Worm (Caenorhabditis elegans) whole organism, young adult: ENCODE results near the gene pak-1.

ENCODE experiments used
- B0019.2 ChIP-seq: fragments of 200-800 bp; sonication (Bioruptor generic); conservative IDR thresholded peaks from 2 replicates; pipeline ENCODE4 v1.3.6; 2022; ENCODE audit warnings: missing genetic modification reagents, missing genetic modification characterization, missing compliant biosample characterization
- D2030.7 ChIP-seq: fragments of 200-800 bp; sonication (Bioruptor generic); IDR thresholded peaks from 2 replicates; pipeline ENCODE4 v1.3.6; 2022; ENCODE audit warnings: missing genetic modification reagents, missing genetic modification characterization, missing compliant biosample characterization
- F10E7.11 ChIP-seq: sonication (generic microtip); optimal IDR thresholded peaks from 2 replicates; lab custom pipeline; 2017; ENCODE audit warnings: mild to moderate bottlenecking, missing genetic modification characterization, moderate library complexity, missing compliant biosample characterization
- F22D6.2 ChIP-seq: sonication (generic microtip); optimal IDR thresholded peaks from 2 replicates; lab custom pipeline; 2016; ENCODE audit warnings: mild to moderate bottlenecking, missing genetic modification characterization, missing compliant biosample characterization
- F33H1.4 ChIP-seq: fragments of 200-800 bp; sonication (Bioruptor generic); IDR thresholded peaks from 2 replicates; pipeline ENCODE4 v1.3.6; 2022; ENCODE audit warnings: missing genetic modification reagents, missing genetic modification characterization, missing compliant biosample characterization
- F37B4.10 ChIP-seq: fragments of 200-800 bp; sonication (Bioruptor generic); IDR thresholded peaks from 2 replicates; pipeline ENCODE4 v1.3.6; 2022; ENCODE audit warnings: missing genetic modification characterization, missing compliant biosample characterization
- F52B5.7 ChIP-seq: sonication (generic microtip); optimal IDR thresholded peaks from 2 replicates; lab custom pipeline; 2016; ENCODE audit warnings: mild to moderate bottlenecking, missing genetic modification characterization, missing compliant biosample characterization
- F55B11.4 ChIP-seq: sonication (generic microtip); optimal IDR thresholded peaks from 2 replicates; lab custom pipeline; 2016; ENCODE audit warnings: missing compliant biosample characterization, missing genetic modification characterization, borderline replicate concordance; ENCODE audit not compliant: insufficient read depth
- K12H6.12 ChIP-seq: fragments of 200-800 bp; sonication (Bioruptor generic); optimal IDR thresholded peaks from 2 replicates; lab custom pipeline; 2018; ENCODE audit warnings: mild to moderate bottlenecking, missing genetic modification characterization, missing compliant biosample characterization
- T07F8.4 ChIP-seq: sonication (generic microtip); optimal IDR thresholded peaks from 2 replicates; lab custom pipeline; 2016; ENCODE audit warnings: mild to moderate bottlenecking, missing genetic modification characterization, moderate library complexity, missing compliant biosample characterization
- Y56A3A.18 ChIP-seq: fragments of 200-800 bp; sonication (Bioruptor generic); IDR thresholded peaks from 2 replicates; pipeline ENCODE4 v1.3.6; 2022; ENCODE audit warnings: missing genetic modification reagents, missing genetic modification characterization, missing compliant biosample characterization
- ZK185.1 ChIP-seq: sonication (generic microtip); optimal IDR thresholded peaks from 2 replicates; lab custom pipeline; 2016; ENCODE audit warnings: mild to moderate bottlenecking, missing genetic modification characterization, missing compliant biosample characterization; ENCODE audit not compliant: poor library complexity, severe bottlenecking
- atf-7 ChIP-seq: sonication (generic microtip); optimal IDR thresholded peaks from 2 replicates; lab custom pipeline; 2017; ENCODE audit warnings: mild to moderate bottlenecking, missing genetic modification characterization, missing compliant biosample characterization
- cebp-1 ChIP-seq, 2 experiments: fragments of 200-800 bp in 1 of 2; sonication (Bioruptor generic) in 1 of 2; sonication (generic microtip) in 1 of 2; IDR thresholded peaks in 1 of 2; optimal IDR thresholded peaks in 1 of 2; 2 replicates each; pipeline versions ENCODE4 v1.3.6 to Lab custom; 2017 to 2022; ENCODE audit warnings: missing compliant biosample characterization in 2 of 2, missing genetic modification characterization in 2 of 2, mild to moderate bottlenecking in 1 of 2, missing genetic modification reagents in 1 of 2, moderate library complexity in 1 of 2
- cebp-2 ChIP-seq: fragments of 200-800 bp; sonication (Bioruptor generic); IDR thresholded peaks from 2 replicates; pipeline ENCODE4 v1.3.6; 2022; ENCODE audit warnings: missing genetic modification characterization, missing compliant biosample characterization
- ceh-27 ChIP-seq: fragments of 200-800 bp; sonication (Bioruptor generic); optimal IDR thresholded peaks from 2 replicates; lab custom pipeline; 2018; ENCODE audit warnings: mild to moderate bottlenecking, missing genetic modification characterization, moderate library complexity, missing compliant biosample characterization
- ceh-91 ChIP-seq: fragments of 200-800 bp; sonication (Bioruptor generic); IDR thresholded peaks from 2 replicates; pipeline ENCODE4 v1.3.6; 2022; ENCODE audit warnings: missing genetic modification reagents, missing genetic modification characterization, missing compliant biosample characterization
- chd-7 ChIP-seq: sonication (generic microtip); optimal IDR thresholded peaks from 2 replicates; lab custom pipeline; 2016; ENCODE audit warnings: mild to moderate bottlenecking, missing genetic modification characterization, moderate library complexity, missing compliant biosample characterization
- dox-1 ChIP-seq: fragments of 200-800 bp; sonication (Bioruptor generic); IDR thresholded peaks from 2 replicates; pipeline ENCODE4 v1.3.6; 2022; ENCODE audit warnings: missing genetic modification reagents, missing genetic modification characterization, missing compliant biosample characterization
- efl-1 ChIP-seq: fragments of 150-350 bp; optimal IDR thresholded peaks from 2 replicates; lab custom pipeline; 2014; ENCODE audit warnings: missing biosample characterization, missing genetic modification reagents, missing genetic modification characterization
- egl-44 ChIP-seq: fragments of 200-800 bp; sonication (Bioruptor generic); IDR thresholded peaks from 2 replicates; pipeline ENCODE4 v1.3.6; 2022; ENCODE audit warnings: missing genetic modification reagents, missing genetic modification characterization, missing compliant biosample characterization
- egrh-3 ChIP-seq: fragments of 200-800 bp; sonication (Bioruptor generic); IDR thresholded peaks from 2 replicates; pipeline ENCODE4 v1.3.6; 2022; ENCODE audit warnings: missing genetic modification reagents, missing genetic modification characterization, missing compliant biosample characterization
- ekl-4 ChIP-seq: fragments of 200-800 bp; sonication (Bioruptor generic); IDR thresholded peaks from 2 replicates; pipeline ENCODE4 v1.3.6; 2022; ENCODE audit warnings: missing genetic modification reagents, missing genetic modification characterization, missing compliant biosample characterization
- fkh-3 ChIP-seq: sonication (generic microtip); optimal IDR thresholded peaks from 2 replicates; lab custom pipeline; 2016; ENCODE audit warnings: mild to moderate bottlenecking, missing genetic modification characterization, missing compliant biosample characterization
- hlh-26 ChIP-seq: fragments of 200-800 bp; sonication (Bioruptor generic); conservative IDR thresholded peaks from 2 replicates; pipeline ENCODE4 v1.3.6; 2022; ENCODE audit warnings: missing genetic modification reagents, missing genetic modification characterization, missing compliant biosample characterization
- lag-1 ChIP-seq: fragments of 200-800 bp; sonication (Bioruptor generic); IDR thresholded peaks from 2 replicates; pipeline ENCODE4 v1.3.6; 2022; ENCODE audit warnings: missing genetic modification reagents, missing genetic modification characterization, missing compliant biosample characterization
- lir-1 ChIP-seq: fragments of 200-800 bp; sonication (Bioruptor generic); conservative IDR thresholded peaks from 2 replicates; pipeline ENCODE4 v1.3.6; 2022; ENCODE audit warnings: missing genetic modification reagents, missing genetic modification characterization, missing compliant biosample characterization
- nhr-80 ChIP-seq: sonication (generic microtip); optimal IDR thresholded peaks from 2 replicates; lab custom pipeline; 2016; ENCODE audit warnings: missing genetic modification characterization, missing compliant biosample characterization
- nhr-90 ChIP-seq: sonication (generic microtip); optimal IDR thresholded peaks from 2 replicates; lab custom pipeline; 2016; ENCODE audit warnings: missing genotype, mild to moderate bottlenecking, missing genetic modification characterization, missing compliant biosample characterization
- pha-4 ChIP-seq: fragments of 150-350 bp; sonication (generic microtip); optimal IDR thresholded peaks from 2 replicates; lab custom pipeline; 2014; ENCODE audit warnings: missing biosample characterization, missing genetic modification reagents, missing genetic modification characterization
- rcor-1 ChIP-seq: fragments of 200-800 bp; sonication (Bioruptor generic); IDR thresholded peaks from 2 replicates; pipeline ENCODE4 v1.3.6; 2022; ENCODE audit warnings: missing genetic modification reagents, missing genetic modification characterization, missing compliant biosample characterization
- rec-8 ChIP-seq, 2 experiments: sonication (generic microtip); optimal IDR thresholded peaks; 2 replicates each; lab custom pipeline; 2016; ENCODE audit warnings: mild to moderate bottlenecking in 2 of 2, missing genetic modification characterization in 2 of 2, missing genetic modification reagents in 2 of 2, missing genotype in 2 of 2, missing biosample characterization in 1 of 2, missing compliant biosample characterization in 1 of 2, moderate library complexity in 1 of 2
- repo-1 ChIP-seq: sonication (generic microtip); optimal IDR thresholded peaks from 2 replicates; lab custom pipeline; 2017; ENCODE audit warnings: mild to moderate bottlenecking, missing genetic modification characterization, missing compliant biosample characterization
- sdz-38 ChIP-seq: sonication (generic microtip); optimal IDR thresholded peaks from 2 replicates; lab custom pipeline; 2016; ENCODE audit warnings: missing genotype, missing genetic modification characterization, missing compliant biosample characterization
- tbp1 ChIP-seq: fragments of 200-800 bp; sonication (Bioruptor generic); optimal IDR thresholded peaks from 2 replicates; lab custom pipeline; 2018; ENCODE audit warnings: mild to moderate bottlenecking, missing genetic modification characterization, missing compliant biosample characterization
- zfh-2 ChIP-seq: fragments of 200-800 bp; sonication (Bioruptor generic); conservative IDR thresholded peaks from 2 replicates; pipeline ENCODE4 v1.3.6; 2022; ENCODE audit warnings: missing genetic modification reagents, missing genetic modification characterization, missing compliant biosample characterization
- ztf-22 ChIP-seq: fragments of 200-800 bp; sonication (Bioruptor generic); optimal IDR thresholded peaks from 2 replicates; lab custom pipeline; 2018; ENCODE audit warnings: mild to moderate bottlenecking, missing genetic modification characterization, moderate library complexity, missing compliant biosample characterization
- ztf-26 ChIP-seq: sonication (generic microtip); optimal IDR thresholded peaks from 2 replicates; lab custom pipeline; 2017; ENCODE audit warnings: missing genetic modification characterization, missing compliant biosample characterization

pak-1 gene

DNA sequence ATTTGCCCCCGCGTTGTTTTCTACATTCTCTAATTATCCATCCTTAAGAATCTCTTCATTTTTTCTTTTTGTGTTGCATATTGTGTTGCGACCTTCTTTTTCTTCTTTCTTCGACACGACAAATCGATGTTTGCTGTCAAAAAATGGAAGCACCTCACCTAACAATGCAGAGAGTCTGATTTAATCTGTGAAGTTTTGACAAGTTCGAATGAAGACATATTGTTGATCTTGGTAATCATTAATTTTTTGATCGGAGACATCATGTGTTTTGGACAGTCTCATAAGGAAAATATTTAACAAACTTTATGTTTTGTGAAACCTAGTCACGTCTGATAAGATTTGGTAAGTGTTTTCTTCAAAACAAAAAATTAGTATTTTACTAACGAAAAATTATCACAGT lies 19.3 kb downstream of the pak-1 start:
- no peak for TF ChIP-seq F52B5.7 (tag; lab: Kevin White, UChicago)
- TF ChIP-seq ztf-22 (GFP tag; lab: Kevin White, UChicago) = no peak
- no peak for TF ChIP-seq F33H1.4 (GFP tag; lab: Robert Waterston, UW)
- TF ChIP-seq lag-1 (GFP tag; lab: Robert Waterston, UW) = no peak
- TF ChIP-seq egrh-3 (GFP tag; lab: Robert Waterston, UW) = no peak
- TF ChIP-seq B0019.2 = no peak
- TF ChIP-seq F37B4.10 = no peak
- TF ChIP-seq F55B11.4 = no peak

- TF ChIP-seq hlh-26 (GFP tag; lab: Robert Waterston, UW) (no peak), K12H6.12 (no peak), nhr-80 (tag; lab: Kevin White, UChicago) (peak; percentile 45)
- TF ChIP-seq, all 124 proteins: peak for 1
Measured at ce11 chrX:6026732-6027528, 21.5 kb downstream of the pak-1 start.

ce11 chrX:6024977-6025376 lies 23.4 kb downstream of the pak-1 start:
- TF ChIP-seq tbp1 (peak; percentile 17), atf-7 (peak; percentile 29), fkh-3 (tag; lab: Kevin White, UChicago) (no peak), cebp-1 (GFP tag; IDR thresholded peaks at IDR 0.05; lab: Robert Waterston, UW) (no peak), cebp-1 (tag; optimal IDR thresholded peaks at IDR 0.05; lab: Kevin White, UChicago) (no peak), pha-4 (peak; percentile 23), nhr-80 (tag; lab: Kevin White, UChicago) (peak; percentile 80)

ce11 chrX:6022469-6022868 lies 25.9 kb downstream of the pak-1 start, which contains the start of gene lelo-3:
TSS of gene lelo-3 (minus strand) at chrX:6022569.
- no peak for TF ChIP-seq F10E7.11 (tag; lab: Kevin White, UChicago)
- no peak for TF ChIP-seq lir-1 (GFP tag; lab: Robert Waterston, UW)
- TF ChIP-seq chd-7 = no peak
- no peak for TF ChIP-seq rcor-1 (GFP tag; lab: Robert Waterston, UW)
- no peak for TF ChIP-seq ekl-4 (GFP tag; lab: Robert Waterston, UW)
- no peak for TF ChIP-seq efl-1 (GFP tag; lab: Kevin White, UChicago)
- TF ChIP-seq rec-8 (tag; optimal IDR thresholded peaks at IDR 0.05; lab: Kevin White, UChicago) = no peak
- TF ChIP-seq Y56A3A.18 = no peak
- TF ChIP-seq T07F8.4 (tag; lab: Kevin White, UChicago) = no peak
- TF ChIP-seq fkh-3 (tag; lab: Kevin White, UChicago) = no peak
- no peak for TF ChIP-seq sdz-38 (tag; lab: Kevin White, UChicago)
- TF ChIP-seq nhr-90 = no peak
- TF ChIP-seq ztf-26 (tag; lab: Kevin White, UChicago) = no peak
- no peak for TF ChIP-seq dox-1
- no peak for TF ChIP-seq repo-1 (tag; lab: Kevin White, UChicago)
- no peak for TF ChIP-seq egl-44 (GFP tag; lab: Robert Waterston, UW)

DNA sequence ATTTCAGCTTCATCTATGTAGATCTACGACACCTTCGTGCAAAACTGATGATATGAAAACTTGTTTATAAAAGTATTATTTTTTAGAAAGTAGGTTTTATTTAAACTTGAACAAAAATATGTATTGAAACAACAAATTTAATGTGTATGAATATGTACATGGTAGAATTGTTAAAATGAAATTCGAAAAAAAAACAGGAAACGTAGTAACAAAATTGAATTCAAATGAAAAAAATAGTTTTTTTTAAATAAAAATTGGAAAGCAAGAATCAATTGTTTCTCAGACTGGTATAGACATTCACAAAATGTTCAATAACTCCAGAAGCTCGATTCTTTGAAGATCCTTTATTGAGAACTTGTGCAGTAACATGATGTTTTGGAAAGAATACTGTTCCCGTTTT lies 27.6 kb downstream of the pak-1 start:
- TF ChIP-seq D2030.7 = no peak
- no peak for TF ChIP-seq ZK185.1 (tag; lab: Kevin White, UChicago)
- no peak for TF ChIP-seq ceh-27 (GFP tag; lab: Kevin White, UChicago)
- no peak for TF ChIP-seq tbp1
- TF ChIP-seq sdz-38 (tag; lab: Kevin White, UChicago) = no peak
- no peak for TF ChIP-seq cebp-2 (GFP tag; lab: Robert Waterston, UW)
- no peak for TF ChIP-seq hlh-26 (GFP tag; lab: Robert Waterston, UW)
- no peak for TF ChIP-seq nhr-90
- TF ChIP-seq zfh-2 (GFP tag; lab: Robert Waterston, UW) = no peak
- TF ChIP-seq ceh-91 = no peak
- TF ChIP-seq F22D6.2 = no peak
- TF ChIP-seq, all 124 proteins: peak for 0
